Worm (Caenorhabditis elegans) whole organism, L4/young adult: ENCODE measurements around the gene str-35.

Experiments used
- W03F9.2 ChIP-seq: fragments of 150-350 bp; optimal IDR thresholded peaks from 2 replicates; lab custom pipeline; 2014; ENCODE audit warnings: missing biosample characterization, missing genetic modification characterization
- dao-5 ChIP-seq: sonication (generic microtip); optimal IDR thresholded peaks from 2 replicates; lab custom pipeline; 2016; ENCODE audit warnings: missing genotype, missing genetic modification characterization, moderate library complexity, missing compliant biosample characterization
- him-1 ChIP-seq: sonication (generic microtip); optimal IDR thresholded peaks from 2 replicates; lab custom pipeline; 2016; ENCODE audit warnings: missing genotype, missing genetic modification reagents, missing genetic modification characterization, missing compliant biosample characterization

Gene str-35

DNA sequence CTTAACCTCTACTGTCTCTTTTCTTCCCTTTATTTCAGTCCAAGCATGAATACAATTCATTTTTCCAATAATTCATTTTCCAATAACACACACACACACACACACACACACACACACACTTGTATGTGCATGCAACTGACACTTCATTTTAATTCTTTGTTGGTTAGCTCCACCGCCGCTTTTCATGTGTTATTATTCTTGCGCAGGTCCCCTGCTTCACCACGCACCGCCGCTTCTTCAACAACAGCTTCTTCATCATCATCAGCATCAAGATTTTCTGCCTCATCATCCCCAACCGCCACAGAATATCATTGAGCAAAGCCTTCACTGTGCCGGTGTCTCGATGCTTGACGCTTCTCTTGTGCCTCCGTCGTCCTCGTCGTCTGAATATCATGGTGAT lies 29.8 kb downstream of the str-35 start:
- TF ChIP-seq W03F9.2 (tag; lab: Kevin White, UChicago), result no peak
- no peak for TF ChIP-seq him-1 (tag; lab: Kevin White, UChicago)
- no peak for TF ChIP-seq dao-5 (tag; lab: Kevin White, UChicago)

DNA sequence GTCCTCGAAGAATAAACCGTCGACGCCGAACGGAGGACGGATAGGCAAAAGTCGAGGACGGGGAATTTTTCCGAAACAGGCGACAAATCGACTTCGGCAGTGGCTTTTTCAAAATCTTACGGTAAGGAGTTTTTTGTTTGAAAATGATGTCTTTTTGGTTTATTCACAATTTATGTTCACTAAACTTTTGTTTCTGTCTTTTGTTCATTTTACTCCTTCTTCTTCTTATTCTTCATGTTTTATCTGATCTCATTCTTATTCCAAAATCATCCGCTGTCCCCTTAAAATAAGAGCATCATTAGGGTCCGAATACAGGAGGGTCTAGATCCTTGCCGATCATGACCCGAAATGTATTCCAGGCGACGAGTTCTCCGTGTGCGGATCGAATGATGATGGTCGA lies 30.4 kb downstream of the str-35 start:
- TF ChIP-seq W03F9.2 (tag; lab: Kevin White, UChicago), result no peak
- TF ChIP-seq him-1 (tag; lab: Kevin White, UChicago), result no peak
- no peak for TF ChIP-seq dao-5 (tag; lab: Kevin White, UChicago)

DNA sequence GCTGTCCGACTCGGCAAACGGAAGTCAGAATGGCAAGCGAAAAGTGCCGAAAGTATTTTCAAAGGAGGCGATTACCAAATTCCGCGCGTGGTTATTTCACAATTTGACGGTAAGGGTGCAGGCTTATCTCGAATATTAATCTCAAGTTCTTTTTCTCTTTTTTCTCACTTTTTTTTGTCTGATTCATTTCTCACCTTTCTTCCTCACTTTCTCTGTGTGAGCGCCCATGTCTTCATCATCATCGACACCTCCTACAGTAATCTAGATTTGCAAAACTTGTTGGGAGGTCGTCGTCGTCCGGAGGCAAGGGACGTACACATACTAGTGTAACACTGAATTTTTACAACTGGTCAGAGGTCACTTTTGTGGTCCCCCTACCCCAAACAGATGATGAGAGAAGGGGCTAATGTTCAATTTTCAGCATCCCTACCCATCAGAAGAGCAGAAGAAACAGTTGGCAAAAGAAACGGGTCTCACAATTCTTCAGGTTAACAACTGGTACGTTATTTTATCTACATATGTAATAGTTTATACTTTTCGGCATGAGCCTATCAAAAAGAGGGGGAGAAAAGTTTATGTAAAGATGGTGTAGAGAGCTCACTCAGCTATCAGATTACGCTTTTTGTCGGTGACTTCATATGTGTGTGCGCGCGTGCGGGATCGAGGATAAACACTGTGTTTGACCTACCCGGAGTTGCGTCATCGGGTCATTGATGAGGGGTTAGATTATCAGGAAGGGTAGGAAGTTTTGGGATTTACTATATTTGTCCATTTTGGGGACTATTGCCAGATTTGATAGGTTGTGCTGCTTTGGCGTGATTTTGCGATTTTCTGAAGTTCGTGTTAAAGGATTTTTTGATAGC lies 31.0 kb downstream of the str-35 start:
- TF ChIP-seq W03F9.2 (tag; lab: Kevin White, UChicago) (no peak), him-1 (tag; lab: Kevin White, UChicago) (no peak)

DNA sequence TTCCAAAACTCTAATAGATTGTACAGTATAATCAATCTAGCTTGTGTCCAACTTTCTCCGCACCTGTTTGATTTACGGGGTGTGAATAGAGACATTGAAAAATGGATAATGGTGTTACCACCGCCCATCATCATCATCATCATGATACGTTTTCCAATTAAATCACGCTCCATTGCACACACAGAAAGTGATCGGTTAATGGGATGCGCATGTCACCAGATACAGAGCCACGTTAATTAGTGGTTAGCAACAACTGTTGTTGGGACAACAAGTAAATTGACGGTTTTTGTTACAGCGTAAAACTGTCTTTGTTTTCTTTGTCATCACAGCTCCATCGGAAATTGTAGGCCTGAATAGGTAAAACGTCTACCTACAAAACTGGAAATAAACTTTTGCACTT lies 32.0 kb downstream of the str-35 start:
- TF ChIP-seq dao-5 (tag; lab: Kevin White, UChicago) (no peak), W03F9.2 (tag; lab: Kevin White, UChicago) (no peak), him-1 (tag; lab: Kevin White, UChicago) (no peak)

DNA sequence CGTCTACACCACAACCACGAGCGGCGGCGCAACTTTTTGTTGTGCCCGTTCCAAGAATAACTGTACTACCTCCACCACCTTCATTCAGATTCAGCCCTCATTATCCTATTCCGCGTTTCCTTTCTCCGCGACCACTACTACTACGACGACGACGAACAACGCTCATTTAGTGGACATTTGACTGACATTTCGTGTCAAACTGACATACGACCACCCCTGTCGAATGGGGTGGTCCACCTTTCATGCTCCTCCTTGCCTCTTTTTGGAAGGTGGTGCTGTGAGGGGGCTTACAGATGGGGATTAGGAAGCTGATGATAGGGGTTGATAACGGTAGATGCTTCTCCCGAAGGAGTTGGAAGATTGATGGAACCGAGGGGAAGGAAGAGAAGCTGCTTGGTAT lies 32.5 kb downstream of the str-35 start:
- TF ChIP-seq him-1 (tag; lab: Kevin White, UChicago), result no peak

DNA sequence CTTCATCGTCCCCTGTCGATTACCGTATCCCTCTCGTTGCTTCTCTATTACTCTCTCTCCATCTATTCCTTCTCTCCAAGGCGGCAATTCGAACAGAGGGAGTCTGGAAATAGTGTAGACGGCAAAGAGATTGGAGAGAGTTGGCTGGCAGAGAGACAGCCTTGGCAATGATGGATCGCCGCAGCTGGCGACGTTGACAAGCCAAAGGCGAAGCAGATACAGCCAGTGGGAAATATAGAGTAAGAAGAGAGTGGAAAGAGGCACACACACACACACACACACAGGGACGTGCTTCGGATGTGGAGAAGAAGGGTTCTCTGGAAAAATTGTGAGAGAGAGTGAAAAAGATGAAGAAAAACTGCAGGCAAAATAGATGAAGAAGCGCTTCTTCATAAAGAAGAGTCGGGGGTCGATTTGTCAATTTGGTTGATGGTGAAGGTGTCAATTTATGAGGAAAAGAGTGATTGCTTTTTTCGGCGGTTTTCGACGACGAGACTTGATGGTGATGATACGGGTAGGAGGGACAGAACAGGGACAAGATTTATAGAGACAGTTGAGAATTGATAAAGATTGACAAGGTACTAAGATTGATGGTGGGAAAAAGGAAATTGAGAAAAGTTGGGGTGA lies 33.3 kb downstream of the str-35 start:
- TF ChIP-seq him-1 (tag; lab: Kevin White, UChicago), result peak; percentile 58
- TF ChIP-seq dao-5 (tag; lab: Kevin White, UChicago), result no peak
- no peak for TF ChIP-seq W03F9.2 (tag; lab: Kevin White, UChicago)

DNA sequence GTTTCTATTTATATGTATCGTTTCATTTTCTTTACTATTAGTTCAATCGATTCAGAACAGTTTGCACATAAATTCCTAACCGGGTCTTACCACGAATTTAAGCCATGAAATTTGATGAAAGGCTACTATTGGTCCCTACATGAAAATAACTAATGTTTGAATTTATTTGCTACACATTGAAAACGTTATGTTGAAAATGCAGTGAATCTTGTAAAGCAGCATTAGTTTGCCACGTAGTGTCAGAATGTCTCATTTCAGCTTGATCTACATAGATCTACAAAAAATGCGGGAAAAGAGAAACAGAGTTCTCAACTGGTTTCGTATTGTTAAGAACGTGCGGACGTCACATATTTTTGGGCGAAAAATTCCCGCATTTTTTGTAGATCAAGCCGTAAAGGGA lies 34.1 kb downstream of the str-35 start:
- TF ChIP-seq him-1 (tag; lab: Kevin White, UChicago) (no peak), W03F9.2 (tag; lab: Kevin White, UChicago) (no peak), dao-5 (tag; lab: Kevin White, UChicago) (no peak)

DNA sequence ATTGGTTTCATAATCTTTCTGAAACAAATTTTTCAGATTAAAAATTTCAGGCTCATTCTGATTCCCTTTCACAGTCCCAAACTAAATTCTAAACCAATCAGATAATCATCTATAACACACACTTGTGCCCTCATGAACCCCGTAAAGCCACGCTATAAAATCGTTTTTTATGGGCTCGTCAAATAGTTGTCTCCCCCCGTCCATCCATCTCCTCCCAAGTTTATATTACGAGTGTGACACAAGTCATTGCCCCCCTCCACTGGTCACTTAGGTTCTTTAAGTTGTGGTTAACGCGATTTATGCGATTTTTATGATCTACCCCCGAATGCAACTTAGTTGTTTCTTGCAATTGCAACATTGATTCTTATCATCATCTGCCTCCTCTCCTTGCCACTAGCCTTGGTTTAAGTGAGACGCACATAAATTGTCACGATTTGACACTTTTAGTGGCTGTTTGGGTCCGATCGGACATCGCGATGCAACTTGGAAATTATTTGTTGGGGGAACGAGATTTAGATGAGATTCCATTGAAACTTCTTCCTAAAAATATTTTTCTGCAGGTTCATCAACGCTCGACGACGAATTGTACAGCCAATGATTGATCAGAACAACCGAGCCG lies 34.8 kb downstream of the str-35 start:
- TF ChIP-seq him-1 (tag; lab: Kevin White, UChicago), result no peak
- TF ChIP-seq W03F9.2 (tag; lab: Kevin White, UChicago), result no peak
- no peak for TF ChIP-seq dao-5 (tag; lab: Kevin White, UChicago)

DNA sequence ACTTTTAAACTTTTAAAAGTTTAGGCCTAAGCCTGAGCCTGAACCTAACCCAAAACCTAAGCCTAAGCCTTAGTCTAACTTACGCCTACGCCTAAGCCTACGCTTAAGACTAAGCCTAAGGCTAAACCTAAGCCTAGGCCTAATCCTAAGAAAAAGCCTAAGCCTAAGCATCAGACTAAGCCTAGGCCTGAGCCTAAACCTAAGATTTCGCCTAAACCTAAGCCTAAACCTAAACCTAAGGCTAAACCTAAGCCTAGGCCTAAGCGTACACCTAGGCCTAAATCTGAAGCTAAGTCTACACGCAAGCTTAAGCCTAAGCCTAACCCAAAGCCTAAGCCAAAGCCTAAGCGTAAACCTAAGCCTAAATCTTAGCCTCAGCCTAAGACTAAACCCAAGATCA lies 35.7 kb downstream of the str-35 start:
- TF ChIP-seq him-1 (tag; lab: Kevin White, UChicago), result no peak
- TF ChIP-seq dao-5 (tag; lab: Kevin White, UChicago), result no peak
- TF ChIP-seq W03F9.2 (tag; lab: Kevin White, UChicago), result no peak

DNA sequence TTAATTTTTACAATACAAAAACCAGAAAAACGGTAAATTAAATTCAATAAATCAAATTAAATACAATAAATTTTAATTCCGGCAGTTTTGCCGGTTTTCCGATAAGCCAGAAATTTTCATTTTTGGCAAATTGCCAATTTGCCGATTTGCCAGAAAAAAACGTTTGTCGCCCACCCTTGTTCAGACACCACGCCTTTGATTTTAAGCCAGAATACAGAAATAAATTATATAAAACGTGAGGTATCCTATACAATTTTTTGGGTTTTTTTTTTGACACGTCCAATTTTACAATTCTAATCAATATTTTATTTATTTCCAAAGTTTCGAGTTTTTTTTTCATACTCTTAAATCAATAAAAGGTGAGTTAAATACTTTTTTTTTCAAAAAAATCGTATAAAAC lies 38.1 kb downstream of the str-35 start, which contains the start of gene T28F12.1:
T28F12.1 (plus strand) TSS at position 301 of the 400 bp plus-strand sequence.
- TF ChIP-seq him-1 (tag; lab: Kevin White, UChicago), result no peak
- TF ChIP-seq W03F9.2 (tag; lab: Kevin White, UChicago), result no peak
- no peak for TF ChIP-seq dao-5 (tag; lab: Kevin White, UChicago)

DNA sequence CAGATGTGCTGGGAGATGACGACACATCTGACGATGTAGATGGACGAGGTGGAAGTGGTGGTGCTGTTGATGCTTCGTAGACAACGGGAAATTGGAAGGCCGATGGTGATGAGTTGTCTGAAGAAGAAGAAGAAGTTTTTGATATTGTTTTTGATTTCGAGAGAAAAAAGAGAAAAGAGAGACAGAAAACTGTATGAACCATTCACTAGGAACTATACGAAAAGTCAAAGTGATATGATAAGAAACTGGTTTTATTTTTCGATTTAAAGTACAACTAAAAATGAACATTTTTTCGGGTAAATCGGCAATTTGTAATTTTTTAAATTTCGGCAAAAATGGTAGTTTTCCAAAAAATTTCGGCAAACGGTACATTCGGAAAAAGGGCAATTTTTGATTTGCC lies 44.0 kb downstream of the str-35 start:
- TF ChIP-seq W03F9.2 (tag; lab: Kevin White, UChicago) (no peak), dao-5 (tag; lab: Kevin White, UChicago) (no peak), him-1 (tag; lab: Kevin White, UChicago) (no peak)

DNA sequence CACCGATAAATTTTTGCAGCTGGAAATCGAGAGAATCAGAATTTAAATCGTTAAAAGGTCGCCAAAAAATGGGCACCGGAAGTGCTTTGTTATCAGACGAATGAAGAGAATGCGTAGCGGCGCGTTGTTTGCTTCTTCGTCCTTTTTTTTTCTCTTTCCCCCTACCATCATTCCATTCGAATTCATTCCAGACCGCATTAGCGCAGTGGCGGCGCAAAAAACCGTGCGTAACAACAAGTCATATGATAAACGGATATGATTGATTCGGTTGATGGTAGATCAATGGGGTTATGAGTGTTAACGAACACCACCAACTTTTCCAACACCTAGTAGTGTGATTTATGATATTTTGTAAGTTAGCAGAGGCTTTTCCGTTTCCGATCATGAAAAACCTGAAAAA lies 48.7 kb downstream of the str-35 start:
- no peak for TF ChIP-seq W03F9.2 (tag; lab: Kevin White, UChicago)
- TF ChIP-seq him-1 (tag; lab: Kevin White, UChicago), result no peak
- TF ChIP-seq dao-5 (tag; lab: Kevin White, UChicago), result no peak

DNA sequence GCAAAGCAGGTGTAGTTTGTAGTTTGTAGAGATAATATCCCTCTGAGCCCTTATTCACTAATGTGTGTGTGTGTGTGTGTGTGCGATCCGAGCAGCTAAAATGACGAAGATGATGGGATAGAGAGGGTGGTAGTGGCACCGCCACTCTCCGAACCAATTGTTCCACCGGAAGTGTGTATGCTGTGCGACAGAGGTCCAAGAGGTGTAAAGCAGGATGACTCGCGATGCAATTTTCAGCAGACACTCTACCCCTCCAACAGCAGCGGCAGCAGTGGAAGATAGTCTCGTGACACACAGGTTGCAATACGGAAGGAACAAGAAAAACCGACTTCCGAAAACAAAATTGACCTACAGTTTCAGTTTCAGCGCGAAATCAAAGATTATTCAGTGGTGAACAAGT lies 49.2 kb downstream of the str-35 start:
- TF ChIP-seq dao-5 (tag; lab: Kevin White, UChicago) (no peak), W03F9.2 (tag; lab: Kevin White, UChicago) (no peak), him-1 (tag; lab: Kevin White, UChicago) (no peak)
